Worm (Caenorhabditis elegans) whole organism, young adult: ENCODE measurements around the gene pals-37.

Source experiments
- B0261.1 ChIP-seq: sonication (generic microtip); optimal IDR thresholded peaks from 2 replicates; lab custom pipeline; 2016; ENCODE audit warnings: mild to moderate bottlenecking, missing genetic modification characterization, moderate library complexity, missing compliant biosample characterization
- B0336.3 ChIP-seq: fragments of 200-800 bp; sonication (Bioruptor generic); IDR thresholded peaks from 2 replicates; pipeline ENCODE4 v1.3.6; 2022; ENCODE audit warnings: missing genetic modification characterization, missing compliant biosample characterization
- F10E7.11 ChIP-seq: sonication (generic microtip); optimal IDR thresholded peaks from 2 replicates; lab custom pipeline; 2017; ENCODE audit warnings: mild to moderate bottlenecking, missing genetic modification characterization, moderate library complexity, missing compliant biosample characterization
- F49E8.2 ChIP-seq: sonication (generic microtip); optimal IDR thresholded peaks from 3 replicates; lab custom pipeline; 2017; ENCODE audit warnings: missing genetic modification characterization, mild to moderate bottlenecking, missing compliant biosample characterization, antibody characterized with exemption, moderate library complexity; ENCODE audit not compliant: insufficient read depth
- F52B5.7 ChIP-seq: sonication (generic microtip); optimal IDR thresholded peaks from 2 replicates; lab custom pipeline; 2016; ENCODE audit warnings: mild to moderate bottlenecking, missing genetic modification characterization, missing compliant biosample characterization
- F57A8.1 ChIP-seq: fragments of 200-800 bp; sonication (Bioruptor generic); optimal IDR thresholded peaks from 2 replicates; lab custom pipeline; 2018; ENCODE audit warnings: mild to moderate bottlenecking, missing genetic modification characterization, moderate library complexity, missing compliant biosample characterization
- K12H6.12 ChIP-seq: fragments of 200-800 bp; sonication (Bioruptor generic); optimal IDR thresholded peaks from 2 replicates; lab custom pipeline; 2018; ENCODE audit warnings: mild to moderate bottlenecking, missing genetic modification characterization, missing compliant biosample characterization
- T26A5.8 ChIP-seq: sonication (generic microtip); optimal IDR thresholded peaks from 2 replicates; lab custom pipeline; 2016; ENCODE audit warnings: missing genetic modification characterization, missing compliant biosample characterization
- Y79H2A.3 ChIP-seq: fragments of 200-800 bp; sonication (Bioruptor generic); conservative IDR thresholded peaks from 2 replicates; pipeline ENCODE4 v1.3.6; 2022; ENCODE audit warnings: missing genetic modification reagents, missing genetic modification characterization, missing compliant biosample characterization
- ccch-3 ChIP-seq: fragments of 200-800 bp; sonication (Bioruptor generic); optimal IDR thresholded peaks from 2 replicates; lab custom pipeline; 2018; ENCODE audit warnings: mild to moderate bottlenecking, missing genetic modification characterization, missing compliant biosample characterization
- ceh-100 ChIP-seq: fragments of 200-800 bp; sonication (Bioruptor generic); IDR thresholded peaks from 2 replicates; pipeline ENCODE4 v1.3.6; 2022; ENCODE audit warnings: missing genetic modification reagents, missing genetic modification characterization, missing compliant biosample characterization
- ceh-58 ChIP-seq: fragments of 200-800 bp; sonication (Bioruptor generic); IDR thresholded peaks from 2 replicates; pipeline ENCODE4 v1.3.6; 2022; ENCODE audit warnings: missing genetic modification characterization, missing compliant biosample characterization
- ceh-79 ChIP-seq: sonication (generic microtip); optimal IDR thresholded peaks from 2 replicates; lab custom pipeline; 2017; ENCODE audit warnings: mild to moderate bottlenecking, missing genetic modification characterization, missing compliant biosample characterization
- egl-18 ChIP-seq: fragments of 200-800 bp; sonication (Bioruptor generic); IDR thresholded peaks from 2 replicates; pipeline ENCODE4 v1.3.6; 2022; ENCODE audit warnings: missing genetic modification reagents, missing genetic modification characterization, missing compliant biosample characterization
- ets-4 ChIP-seq: fragments of 200-800 bp; sonication (Bioruptor generic); optimal IDR thresholded peaks from 2 replicates; lab custom pipeline; 2018; ENCODE audit warnings: mild to moderate bottlenecking, missing genetic modification characterization, missing compliant biosample characterization
- fkh-3 ChIP-seq: sonication (generic microtip); optimal IDR thresholded peaks from 2 replicates; lab custom pipeline; 2016; ENCODE audit warnings: mild to moderate bottlenecking, missing genetic modification characterization, missing compliant biosample characterization
- hlh-26 ChIP-seq: fragments of 200-800 bp; sonication (Bioruptor generic); conservative IDR thresholded peaks from 2 replicates; pipeline ENCODE4 v1.3.6; 2022; ENCODE audit warnings: missing genetic modification reagents, missing genetic modification characterization, missing compliant biosample characterization
- lin-35 ChIP-seq, 3 experiments: fragments of 150-350 bp in 2 of 3; sonication (generic microtip) in 1 of 3; optimal IDR thresholded peaks; 2 replicates each; lab custom pipeline; 2014 to 2018; ENCODE audit warnings: missing biosample characterization in 3 of 3, missing genetic modification characterization in 3 of 3, missing genetic modification reagents in 3 of 3
- lin-40 ChIP-seq: sonication (generic microtip); optimal IDR thresholded peaks from 2 replicates; lab custom pipeline; 2016; ENCODE audit warnings: missing genetic modification characterization, mild to moderate bottlenecking, missing compliant biosample characterization, missing genotype, missing genetic modification reagents
- lin-54 ChIP-seq: fragments of 200-800 bp; sonication (Bioruptor generic); optimal IDR thresholded peaks from 2 replicates; lab custom pipeline; 2018; ENCODE audit warnings: mild to moderate bottlenecking, missing genetic modification characterization, missing compliant biosample characterization
- lsl-1 ChIP-seq: fragments of 200-800 bp; sonication (Bioruptor generic); optimal IDR thresholded peaks from 2 replicates; lab custom pipeline; 2018; ENCODE audit warnings: mild to moderate bottlenecking, missing genetic modification characterization, moderate library complexity, missing compliant biosample characterization
- lsy-27 ChIP-seq: sonication (generic microtip); optimal IDR thresholded peaks from 2 replicates; lab custom pipeline; 2017; ENCODE audit warnings: missing genetic modification characterization, mild to moderate bottlenecking, missing compliant biosample characterization, antibody characterized with exemption, missing genotype, borderline replicate concordance; ENCODE audit not compliant: insufficient read depth
- madf-8 ChIP-seq: fragments of 200-800 bp; sonication (Bioruptor generic); conservative IDR thresholded peaks from 2 replicates; pipeline ENCODE4 v1.3.6; 2022; ENCODE audit warnings: missing genetic modification reagents, missing genetic modification characterization, missing compliant biosample characterization
- nfya-1 ChIP-seq: sonication (generic microtip); optimal IDR thresholded peaks from 2 replicates; lab custom pipeline; 2017; ENCODE audit warnings: antibody characterized with exemption, missing compliant biosample characterization, missing genetic modification characterization, borderline replicate concordance; ENCODE audit not compliant: insufficient read depth
- rec-8 ChIP-seq, 2 experiments: sonication (generic microtip); optimal IDR thresholded peaks; 2 replicates each; lab custom pipeline; 2016; ENCODE audit warnings: mild to moderate bottlenecking in 2 of 2, missing genetic modification characterization in 2 of 2, missing genetic modification reagents in 2 of 2, missing genotype in 2 of 2, missing biosample characterization in 1 of 2, missing compliant biosample characterization in 1 of 2, moderate library complexity in 1 of 2
- rpc-1 ChIP-seq, 2 experiments: fragments of 150-350 bp in 1 of 2; sonication (generic microtip) in 1 of 2; optimal IDR thresholded peaks; 2 replicates each; lab custom pipeline; 2014 to 2018; ENCODE audit warnings: missing biosample characterization in 1 of 2, missing genetic modification characterization in 1 of 2, missing genetic modification reagents in 1 of 2, missing genotype in 1 of 2
- snpc-1.1 ChIP-seq: sonication (generic microtip); optimal IDR thresholded peaks from 2 replicates; lab custom pipeline; 2017; ENCODE audit warnings: missing genetic modification characterization, mild to moderate bottlenecking, missing compliant biosample characterization, antibody characterized with exemption, moderate library complexity, missing genotype, missing genetic modification reagents; ENCODE audit not compliant: insufficient read depth
- somi-1 ChIP-seq: fragments of 200-800 bp; sonication (Bioruptor generic); optimal IDR thresholded peaks from 2 replicates; lab custom pipeline; 2018; ENCODE audit warnings: mild to moderate bottlenecking, missing genetic modification characterization, missing compliant biosample characterization
- tbp1 ChIP-seq: fragments of 200-800 bp; sonication (Bioruptor generic); optimal IDR thresholded peaks from 2 replicates; lab custom pipeline; 2018; ENCODE audit warnings: mild to moderate bottlenecking, missing genetic modification characterization, missing compliant biosample characterization
- unc-130 ChIP-seq: sonication (generic microtip); optimal IDR thresholded peaks from 2 replicates; lab custom pipeline; 2016; ENCODE audit warnings: missing genetic modification reagents, missing genetic modification characterization, missing compliant biosample characterization
- unc-62 ChIP-seq: fragments of 150-350 bp; optimal IDR thresholded peaks from 2 replicates; lab custom pipeline; 2014; ENCODE audit warnings: missing biosample characterization, missing genetic modification reagents, missing genetic modification characterization
- zim-3 ChIP-seq: sonication (generic microtip); optimal IDR thresholded peaks from 2 replicates; lab custom pipeline; 2017; ENCODE audit warnings: mild to moderate bottlenecking, missing genetic modification characterization, moderate library complexity, missing compliant biosample characterization
- ztf-22 ChIP-seq: fragments of 200-800 bp; sonication (Bioruptor generic); optimal IDR thresholded peaks from 2 replicates; lab custom pipeline; 2018; ENCODE audit warnings: mild to moderate bottlenecking, missing genetic modification characterization, moderate library complexity, missing compliant biosample characterization
- ztf-25 ChIP-seq: fragments of 200-800 bp; sonication (Bioruptor generic); IDR thresholded peaks from 2 replicates; pipeline ENCODE4 v1.3.6; 2022; ENCODE audit warnings: missing genetic modification reagents, missing genetic modification characterization, missing compliant biosample characterization
- ztf-28 ChIP-seq: fragments of 200-800 bp; sonication (Bioruptor generic); IDR thresholded peaks from 2 replicates; pipeline ENCODE4 v1.3.6; 2022; ENCODE audit warnings: missing genetic modification reagents, missing genetic modification characterization, missing compliant biosample characterization

The pals-37 gene

ce11 chrV:12443754-12444153, 2.4 kb upstream of the pals-37 start, which contains the start of gene pals-39:
pals-39 (minus strand) TSS chrV:12443854.
- no peak for TF ChIP-seq snpc-1.1 (tag; lab: Kevin White, UChicago)
- no peak for TF ChIP-seq F49E8.2 (tag; lab: Kevin White, UChicago)
- TF ChIP-seq madf-8 (GFP tag; lab: Robert Waterston, UW), result no peak
- no peak for TF ChIP-seq rpc-1 (optimal IDR thresholded peaks at IDR 0.05; lab: Kevin White, UChicago)
- TF ChIP-seq rpc-1 (tag; optimal IDR thresholded peaks at IDR 0.05; lab: Kevin White, UChicago), result no peak
- no peak for TF ChIP-seq F52B5.7
- no peak for TF ChIP-seq ceh-100
- no peak for TF ChIP-seq hlh-26 (GFP tag; lab: Robert Waterston, UW)
- TF ChIP-seq ccch-3 (GFP tag; lab: Kevin White, UChicago), result no peak
- no peak for TF ChIP-seq egl-18 (GFP tag; lab: Robert Waterston, UW)
- no peak for TF ChIP-seq somi-1 (GFP tag; lab: Kevin White, UChicago)
- TF ChIP-seq unc-130 (GFP tag; lab: Kevin White, UChicago), result no peak
- no peak for TF ChIP-seq lsy-27 (tag; lab: Kevin White, UChicago)
- TF ChIP-seq F10E7.11 (tag; lab: Kevin White, UChicago), result no peak
- no peak for TF ChIP-seq fkh-3

ce11 chrV:12433717-12434116, 7.6 kb downstream of the pals-37 start, which contains the start of gene srh-25:
srh-25 (minus strand) TSS chrV:12433817.
- TF ChIP-seq ztf-22 (GFP tag; lab: Kevin White, UChicago) (no peak), ceh-58 (GFP tag; lab: Robert Waterston, UW) (no peak), ceh-79 (tag; lab: Kevin White, UChicago) (no peak), F49E8.2 (tag; lab: Kevin White, UChicago) (no peak), ztf-25 (GFP tag; lab: Robert Waterston, UW) (no peak), rec-8 (tag; optimal IDR thresholded peaks at IDR 0.05; lab: Kevin White, UChicago) (no peak), lin-40 (tag; lab: Kevin White, UChicago) (no peak), tbp1 (no peak), T26A5.8 (tag; lab: Kevin White, UChicago) (no peak)

ce11 chrV:12433105-12433504, 8.2 kb downstream of the pals-37 start:
- no peak for TF ChIP-seq K12H6.12 (tag; lab: Kevin White, UChicago)
- TF ChIP-seq F57A8.1, result no peak
- TF ChIP-seq Y79H2A.3, result no peak
- TF ChIP-seq nfya-1 (tag; lab: Kevin White, UChicago), result no peak
- no peak for TF ChIP-seq lin-35 (GFP tag; optimal IDR thresholded peaks at IDR 0.05; lab: Kevin White, UChicago)
- TF ChIP-seq ets-4, result no peak
- TF ChIP-seq hlh-26 (GFP tag; lab: Robert Waterston, UW), result no peak
- no peak for TF ChIP-seq B0336.3 (GFP tag; lab: Robert Waterston, UW)
- TF ChIP-seq ztf-28, result no peak
- TF ChIP-seq egl-18 (GFP tag; lab: Robert Waterston, UW), result no peak
- no peak for TF ChIP-seq unc-62 (GFP tag; lab: Kevin White, UChicago)
- no peak for TF ChIP-seq zim-3
- TF ChIP-seq lsl-1, result no peak
- TF ChIP-seq madf-8 (GFP tag; lab: Robert Waterston, UW), result no peak
- TF ChIP-seq B0261.1 (tag; lab: Kevin White, UChicago), result no peak
- no peak for TF ChIP-seq lin-54
